Worm (Caenorhabditis elegans): ENCODE measurements around the gene rpt-3.
A peak's percentile ranks its signal among the peaks of the same experiment; 100 is the strongest.

DNA sequence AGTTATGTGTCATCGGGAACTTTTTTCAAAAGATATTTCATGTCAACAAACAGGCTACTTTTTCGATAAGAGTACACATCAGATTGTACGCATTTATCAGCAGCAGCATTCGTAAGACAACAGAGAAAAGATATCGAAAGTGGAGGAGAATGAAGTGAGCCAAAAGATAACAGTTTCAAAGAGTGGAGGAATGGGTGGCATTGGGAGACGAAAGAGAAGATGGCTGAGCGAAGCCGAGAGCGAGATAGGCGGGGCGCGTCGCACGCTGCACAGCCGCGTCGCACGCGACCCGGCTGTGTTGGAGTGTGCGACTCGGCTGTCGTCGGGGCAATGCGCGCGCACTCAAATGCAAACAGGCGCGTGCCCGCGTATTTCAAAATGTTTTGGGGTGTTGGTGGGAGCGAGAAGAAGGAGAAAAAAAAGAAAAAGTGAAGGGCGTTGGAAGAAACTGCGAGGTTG is 25.5 kb upstream of the rpt-3 start:
- peak; percentile 68 for TF ChIP-seq hlh-30 (tag; optimal IDR thresholded peaks at IDR 0.05; ENCODE audit: insufficient read depth)
- peak; percentile 14 for TF ChIP-seq dve-1 (tag; optimal IDR thresholded peaks at IDR 0.05)
- TF ChIP-seq ama-1 (optimal IDR thresholded peaks at IDR 0.05), result no peak
- TF ChIP-seq ztf-16 (tag; optimal IDR thresholded peaks at IDR 0.05), result no peak
- TF ChIP-seq eyg-1 (tag; optimal IDR thresholded peaks at IDR 0.05), result peak; percentile 32
- no peak for TF ChIP-seq dmd-4 (tag; optimal IDR thresholded peaks at IDR 0.05; ENCODE audit: borderline replicate concordance)
- no peak for TF ChIP-seq ceh-22 (tag; optimal IDR thresholded peaks at IDR 0.05)
- peak; percentile 98 for TF ChIP-seq elt-2 (tag; optimal IDR thresholded peaks at IDR 0.05)
- TF ChIP-seq T23F11.4 (GFP tag; optimal IDR thresholded peaks at IDR 0.05), result no peak
- TF ChIP-seq tbx-2 (tag; optimal IDR thresholded peaks at IDR 0.05), result peak; percentile 74
- TF ChIP-seq pag-3 (tag; optimal IDR thresholded peaks at IDR 0.05; ENCODE audit: borderline replicate concordance), result no peak
- TF ChIP-seq ttx-3 (tag; optimal IDR thresholded peaks at IDR 0.05), result no peak
- TF ChIP-seq rnt-1 (tag; optimal IDR thresholded peaks at IDR 0.05), result peak; percentile 31
